Worm (Caenorhabditis elegans): ENCODE data around the gene EGAP5.1.

DNA sequence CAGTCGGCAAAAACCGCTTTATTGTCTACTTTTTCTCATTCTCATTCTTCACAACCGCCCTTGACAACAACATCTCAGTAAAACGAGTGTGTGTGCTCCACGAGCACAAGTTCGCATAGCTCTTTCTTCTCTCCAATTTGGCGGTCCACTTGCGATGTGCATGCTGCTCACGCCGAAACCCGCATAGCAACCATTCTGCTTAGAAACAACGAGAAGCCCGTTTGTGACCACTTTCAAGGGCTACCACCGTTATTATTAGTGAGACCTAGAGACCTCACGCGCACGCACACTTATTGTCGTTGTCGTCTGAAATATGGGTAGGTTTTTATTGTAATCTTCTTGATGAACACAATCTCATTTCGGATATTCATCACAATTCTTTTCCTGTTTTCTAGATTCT, 11.4 kb downstream of the EGAP5.1 start, which contains the start of gene zchc-1A:
- TF ChIP-seq sem-2 (GFP tag; optimal IDR thresholded peaks at IDR 0.05) (no peak), unc-39 (tag; optimal IDR thresholded peaks at IDR 0.05) (no peak), mls-2 (tag; optimal IDR thresholded peaks at IDR 0.05) (no peak), nhr-28 (tag; optimal IDR thresholded peaks at IDR 0.05) (no peak), ces-1 (GFP tag; optimal IDR thresholded peaks at IDR 0.05) (no peak), lsy-2 (tag; optimal IDR thresholded peaks at IDR 0.05) (no peak), sptf-1 (tag; optimal IDR thresholded peaks at IDR 0.05) (no peak), unc-62 (GFP tag; optimal IDR thresholded peaks at IDR 0.05) (no peak), bed-3 (GFP tag; optimal IDR thresholded peaks at IDR 0.05) (no peak), zip-8 (tag; optimal IDR thresholded peaks at IDR 0.05) (no peak), nhr-12 (tag; optimal IDR thresholded peaks at IDR 0.05) (no peak)

Measured in whole organism, mixed stage, embryonic.